Worm (Caenorhabditis elegans): ENCODE results near the gene suca-1.

Gene suca-1

DNA sequence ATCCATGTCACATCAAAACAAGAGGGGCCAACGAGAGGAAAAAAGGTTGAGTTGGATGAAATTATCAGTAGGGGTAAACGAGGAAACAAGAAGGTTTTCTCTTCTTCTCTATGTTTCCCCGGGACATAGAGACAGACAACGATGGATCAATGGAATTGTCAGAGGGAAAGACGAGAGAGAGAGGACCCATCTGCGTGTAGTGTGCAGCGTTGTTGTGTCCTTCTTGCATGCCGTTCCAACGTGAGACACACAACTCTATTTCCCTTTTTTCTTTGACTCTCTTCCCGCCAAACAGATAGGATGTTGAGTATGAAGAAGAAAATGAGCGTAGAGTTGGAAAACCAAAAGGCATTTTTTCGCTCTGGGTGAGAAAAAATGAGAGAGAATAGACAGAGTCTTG is 1.0 kb upstream of the suca-1 start (continued):
- TF ChIP-seq tbx-2 (tag; optimal IDR thresholded peaks at IDR 0.05) (no peak), nhr-67 (tag; optimal IDR thresholded peaks at IDR 0.05) (no peak), lsy-12 (tag; optimal IDR thresholded peaks at IDR 0.05) (peak; percentile 11), pqm-1 (tag; optimal IDR thresholded peaks at IDR 0.05) (no peak), ama-1 (optimal IDR thresholded peaks at IDR 0.05) (no peak), nhr-12 (tag; optimal IDR thresholded peaks at IDR 0.05) (no peak)

DNA sequence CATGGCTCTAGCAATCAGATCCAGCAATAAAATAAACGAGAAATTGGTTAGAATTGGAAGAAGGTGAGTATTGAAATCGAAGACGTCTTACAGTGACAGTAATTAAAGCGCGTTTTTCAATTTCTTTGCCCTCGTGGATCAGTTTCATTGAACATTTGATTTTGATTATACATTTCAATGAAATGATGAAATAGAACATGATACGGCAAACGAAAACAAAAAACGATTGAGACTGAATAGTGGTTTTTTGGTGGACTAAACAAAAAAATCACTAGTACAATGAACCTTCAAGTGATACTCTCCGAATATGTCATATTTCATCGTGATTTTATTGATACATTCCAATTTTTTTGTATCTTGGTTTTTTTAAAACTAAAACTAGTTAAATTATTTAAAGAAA is 3.4 kb downstream of the suca-1 start, which contains the start of gene haly-1:
Gene haly-1 (minus strand): TSS at position 101 of the 400 bp plus-strand sequence.
- TF ChIP-seq fkh-10 (GFP tag; optimal IDR thresholded peaks at IDR 0.05) (no peak), ztf-4 (tag; optimal IDR thresholded peaks at IDR 0.05) (no peak), ZK546.5 (tag; optimal IDR thresholded peaks at IDR 0.05) (no peak), ama-1 (optimal IDR thresholded peaks at IDR 0.05) (no peak), nhr-43 (tag; optimal IDR thresholded peaks at IDR 0.05; ENCODE audit: poor library complexity, severe bottlenecking) (no peak), nhr-23 (tag; optimal IDR thresholded peaks at IDR 0.05) (no peak), daf-12 (tag; optimal IDR thresholded peaks at IDR 0.05) (no peak), nhr-76 (tag; optimal IDR thresholded peaks at IDR 0.05) (no peak), ceh-82 (tag; optimal IDR thresholded peaks at IDR 0.05) (no peak), nhr-67 (tag; optimal IDR thresholded peaks at IDR 0.05) (no peak), skn-1 (tag; optimal IDR thresholded peaks at IDR 0.05) (no peak), nhr-11 (tag; optimal IDR thresholded peaks at IDR 0.05) (no peak), ceh-28 (tag; optimal IDR thresholded peaks at IDR 0.05) (no peak), nhr-237 (tag; optimal IDR thresholded peaks at IDR 0.05) (no peak), snpc-4 (tag; optimal IDR thresholded peaks at IDR 0.05) (no peak), aly-2 (tag; optimal IDR thresholded peaks at IDR 0.05) (no peak), mml-1 (tag; optimal IDR thresholded peaks at IDR 0.05) (no peak), nhr-28 (tag; optimal IDR thresholded peaks at IDR 0.05) (no peak)

DNA sequence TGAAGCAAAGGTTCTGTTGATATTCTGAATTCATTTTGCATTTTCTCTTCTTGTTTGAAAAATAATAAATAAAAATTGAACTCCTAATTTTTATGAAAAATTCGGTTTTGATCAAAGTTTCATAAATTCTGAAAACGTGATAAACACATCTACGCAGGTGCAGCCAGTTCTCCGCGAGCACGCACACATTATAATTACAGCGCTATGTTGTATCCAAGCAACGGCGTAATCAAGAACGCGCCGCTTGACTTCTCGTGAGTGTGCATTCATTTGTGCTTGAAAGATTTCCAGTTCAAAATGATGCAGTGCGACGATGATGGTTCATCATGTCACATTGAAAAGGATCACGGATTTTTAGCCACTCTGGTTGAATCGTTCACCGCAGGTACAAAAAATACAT is 8.0 kb downstream of the suca-1 start, which contains the start of gene F47B10.3:
Gene F47B10.3 (plus strand): TSS at position 301 of the 400 bp plus-strand sequence.
- TF ChIP-seq skn-1 (tag; optimal IDR thresholded peaks at IDR 0.05) (no peak), unc-62 (GFP tag; optimal IDR thresholded peaks at IDR 0.05) (no peak), elt-2 (tag; optimal IDR thresholded peaks at IDR 0.05) (no peak), hmg-11 (tag; optimal IDR thresholded peaks at IDR 0.05) (no peak), fos-1 (tag; optimal IDR thresholded peaks at IDR 0.05) (no peak)

DNA sequence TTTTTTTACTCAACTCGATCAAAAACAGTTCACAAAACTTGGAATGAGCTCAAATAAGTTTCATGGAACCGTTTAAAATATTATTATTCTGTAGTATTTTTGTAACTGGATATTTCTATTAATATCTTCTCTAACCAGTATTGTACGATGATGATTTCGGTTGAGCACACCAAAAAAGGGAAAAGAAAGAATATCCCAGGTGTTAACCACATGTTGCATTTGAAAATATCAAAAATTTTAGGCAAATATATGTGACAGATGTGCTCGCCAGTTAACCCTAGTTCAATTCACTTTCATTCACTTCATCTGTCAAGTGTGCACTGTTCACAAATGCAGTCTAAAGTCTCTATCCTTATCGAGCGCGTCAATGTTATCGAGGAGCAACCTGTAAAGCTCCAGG is 8.9 kb downstream of the suca-1 start, which contains the start of gene F47B10.4:
Gene F47B10.4 (plus strand): TSS at position 301 of the 400 bp plus-strand sequence.
- TF ChIP-seq fkh-2 (tag; optimal IDR thresholded peaks at IDR 0.05) (no peak), elt-3 (tag; optimal IDR thresholded peaks at IDR 0.05) (no peak), ZK546.5 (tag; optimal IDR thresholded peaks at IDR 0.05) (no peak), ztf-4 (tag; optimal IDR thresholded peaks at IDR 0.05) (no peak), nhr-28 (tag; optimal IDR thresholded peaks at IDR 0.05) (no peak), mdl-1 (tag; optimal IDR thresholded peaks at IDR 0.05) (no peak), nhr-25 (tag; optimal IDR thresholded peaks at IDR 0.05) (no peak), egl-27 (tag; optimal IDR thresholded peaks at IDR 0.05) (no peak), nfya-1 (tag; optimal IDR thresholded peaks at IDR 0.05; ENCODE audit: insufficient read depth) (no peak), ceh-28 (tag; optimal IDR thresholded peaks at IDR 0.05) (no peak), nhr-11 (tag; optimal IDR thresholded peaks at IDR 0.05) (no peak), ama-1 (optimal IDR thresholded peaks at IDR 0.05) (no peak), skn-1 (tag; optimal IDR thresholded peaks at IDR 0.05) (no peak), ceh-82 (tag; optimal IDR thresholded peaks at IDR 0.05) (no peak), elt-2 (tag; optimal IDR thresholded peaks at IDR 0.05) (no peak), egl-5 (tag; optimal IDR thresholded peaks at IDR 0.05) (no peak), ceh-9 (tag; optimal IDR thresholded peaks at IDR 0.05) (no peak), fkh-10 (GFP tag; optimal IDR thresholded peaks at IDR 0.05) (no peak), hmg-11 (tag; optimal IDR thresholded peaks at IDR 0.05) (no peak), snpc-4 (tag; optimal IDR thresholded peaks at IDR 0.05) (no peak)

DNA sequence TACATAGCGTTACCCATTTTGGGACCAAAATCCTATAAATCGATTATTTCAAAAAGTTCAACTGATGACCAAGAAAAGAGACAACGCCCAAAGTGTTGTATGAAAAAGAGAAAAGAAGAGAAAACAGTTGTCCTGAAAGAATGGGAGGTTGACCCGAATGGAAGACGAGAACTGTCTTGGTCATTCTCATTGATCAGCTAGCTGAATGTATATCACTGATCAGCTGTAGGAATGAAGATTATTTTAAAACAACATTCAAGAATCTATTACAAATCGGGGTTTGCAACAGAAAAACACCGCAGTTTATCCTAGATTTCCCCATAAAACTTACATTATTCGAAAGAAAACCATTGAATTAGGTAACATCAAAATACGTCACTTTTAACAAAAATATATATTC is 9.5 kb downstream of the suca-1 start, which contains the start of gene F47B10.5:
Gene F47B10.5 (minus strand): TSS at position 101 of the 400 bp plus-strand sequence.
- no peak for TF ChIP-seq lin-39 (tag; optimal IDR thresholded peaks at IDR 0.05)
